Fruit fly (Drosophila melanogaster): ENCODE data around the gene CG5418.

CG5418 gene

dm6 chr2L:12483866-12484554, 31.0 kb upstream of the CG5418 start:
- TF ChIP-seq sage (GFP tag; optimal IDR thresholded peaks at IDR 0.05): peak; percentile 93
- peak; percentile 68 for TF ChIP-seq GATAd (GFP tag; optimal IDR thresholded peaks at IDR 0.05)
- peak; percentile 24 for TF ChIP-seq Dfd (GFP tag; optimal IDR thresholded peaks at IDR 0.05)
- TF ChIP-seq dmrt93B (GFP tag; optimal IDR thresholded peaks at IDR 0.05): peak; percentile 93
- TF ChIP-seq Abd-B (GFP tag; optimal IDR thresholded peaks at IDR 0.05): no peak
- TF ChIP-seq foxo (GFP tag; optimal IDR thresholded peaks at IDR 0.05): peak; percentile 77 to 97
- peak; percentile 70 for TF ChIP-seq brk (GFP tag; optimal IDR thresholded peaks at IDR 0.05)
- TF ChIP-seq Hr78 (GFP tag; optimal IDR thresholded peaks at IDR 0.05): no peak
- TF ChIP-seq dl (GFP tag; optimal IDR thresholded peaks at IDR 0.05; ENCODE audit: insufficient read depth in 1 of 2, partially characterized antibody in 2 of 2): peak; percentile 46 to 66
- peak; percentile 98 for TF ChIP-seq HLH106 (tag; optimal IDR thresholded peaks at IDR 0.05)
- TF ChIP-seq Hr83 (GFP tag; optimal IDR thresholded peaks at IDR 0.05; ENCODE audit: poor library complexity, severe bottlenecking): no peak
- TF ChIP-seq OdsH (GFP tag; optimal IDR thresholded peaks at IDR 0.05): peak; percentile 97
- peak; percentile 96 for TF ChIP-seq CG9705 (GFP tag; optimal IDR thresholded peaks at IDR 0.05)
- TF ChIP-seq Rel (GFP tag; optimal IDR thresholded peaks at IDR 0.05): no peak
- peak; percentile 82 for TF ChIP-seq Rel (tag; optimal IDR thresholded peaks at IDR 0.05)
- TF ChIP-seq CG32264 (GFP tag; optimal IDR thresholded peaks at IDR 0.05): peak; percentile 95
- peak; percentile 97 for TF ChIP-seq br (GFP tag; optimal IDR thresholded peaks at IDR 0.05)
- TF ChIP-seq woc (GFP tag; optimal IDR thresholded peaks at IDR 0.05): peak; percentile 98
- no peak for TF ChIP-seq usp (GFP tag; optimal IDR thresholded peaks at IDR 0.05)
- no peak for TF ChIP-seq Vsx2 (GFP tag; optimal IDR thresholded peaks at IDR 0.05; ENCODE audit: partially characterized antibody)
- TF ChIP-seq Sp1 (GFP tag; optimal IDR thresholded peaks at IDR 0.05): peak; percentile 96
- TF ChIP-seq jim (GFP tag; optimal IDR thresholded peaks at IDR 0.05): no peak
- TF ChIP-seq ey (GFP tag; optimal IDR thresholded peaks at IDR 0.05): peak; percentile 98
- TF ChIP-seq Myc (optimal IDR thresholded peaks at IDR 0.05): no peak
- TF ChIP-seq Hnf4 (GFP tag; optimal IDR thresholded peaks at IDR 0.05): peak; percentile 96
- TF ChIP-seq h (GFP tag; optimal IDR thresholded peaks at IDR 0.05): peak; percentile 97
- no peak for TF ChIP-seq CrebA (GFP tag; optimal IDR thresholded peaks at IDR 0.05; ENCODE audit: borderline replicate concordance)
- TF ChIP-seq psq (GFP tag; optimal IDR thresholded peaks at IDR 0.05): peak; percentile 94
- peak; percentile 89 for TF ChIP-seq tai (GFP tag; optimal IDR thresholded peaks at IDR 0.05)
- peak; percentile 82 for TF ChIP-seq sv (GFP tag; optimal IDR thresholded peaks at IDR 0.05)
- TF ChIP-seq N (GFP tag; optimal IDR thresholded peaks at IDR 0.05): no peak
- peak; percentile 67 for TF ChIP-seq Dif (GFP tag; optimal IDR thresholded peaks at IDR 0.05; ENCODE audit: partially characterized antibody)
- no peak for TF ChIP-seq lola (GFP tag; optimal IDR thresholded peaks at IDR 0.05)
- peak; percentile 80 for TF ChIP-seq Jra (GFP tag; optimal IDR thresholded peaks at IDR 0.05)
- TF ChIP-seq rgr (GFP tag; optimal IDR thresholded peaks at IDR 0.05): peak; percentile 97
- peak; percentile 97 for TF ChIP-seq fru (GFP tag; optimal IDR thresholded peaks at IDR 0.05)
- peak; percentile 86 for TF ChIP-seq Mio (GFP tag; optimal IDR thresholded peaks at IDR 0.05)
- peak; percentile 69 for TF ChIP-seq dsf (GFP tag; optimal IDR thresholded peaks at IDR 0.05; ENCODE audit: borderline replicate concordance)
- no peak for TF ChIP-seq pan (optimal IDR thresholded peaks at IDR 0.05)

- peak; percentile 55 for TF ChIP-seq Dif (GFP tag; optimal IDR thresholded peaks at IDR 0.05; ENCODE audit: partially characterized antibody)
- no peak for TF ChIP-seq OdsH (GFP tag; optimal IDR thresholded peaks at IDR 0.05)
- no peak for TF ChIP-seq Myc (optimal IDR thresholded peaks at IDR 0.05)
- TF ChIP-seq CG32264 (GFP tag; optimal IDR thresholded peaks at IDR 0.05): no peak
- TF ChIP-seq Abd-B (GFP tag; optimal IDR thresholded peaks at IDR 0.05): no peak
- TF ChIP-seq dl (GFP tag; optimal IDR thresholded peaks at IDR 0.05; ENCODE audit: insufficient read depth in 1 of 2, partially characterized antibody in 2 of 2): peak; percentile 55 to 56
- TF ChIP-seq fru (GFP tag; optimal IDR thresholded peaks at IDR 0.05): no peak
- TF ChIP-seq sv (GFP tag; optimal IDR thresholded peaks at IDR 0.05): no peak
- no peak for TF ChIP-seq jim (GFP tag; optimal IDR thresholded peaks at IDR 0.05)
- TF ChIP-seq h (GFP tag; optimal IDR thresholded peaks at IDR 0.05): no peak
- no peak for TF ChIP-seq Jra (GFP tag; optimal IDR thresholded peaks at IDR 0.05)
- no peak for TF ChIP-seq CrebA (GFP tag; optimal IDR thresholded peaks at IDR 0.05; ENCODE audit: borderline replicate concordance)
These were observed 30.4 kb upstream of the CG5418 start for dm6 chr2L:12483519-12483865.
